Worm (Caenorhabditis elegans) whole organism, L1 larva: ENCODE measurements around the gene csb-1.

Source experiments
- ama-1 ChIP-seq: fragments of 150-350 bp; optimal IDR thresholded peaks from 2 replicates; lab custom pipeline; 2014
- blmp-1 ChIP-seq: fragments of 150-350 bp; optimal IDR thresholded peaks from 2 replicates; lab custom pipeline; 2014; ENCODE audit warnings: missing biosample characterization, missing genetic modification characterization
- ceh-82 ChIP-seq, 3 experiments: fragments of 150-350 bp in 1 of 3; sonication (generic microtip) in 2 of 3; optimal IDR thresholded peaks; 2 replicates each; lab custom pipeline; 2014 to 2017; ENCODE audit warnings: missing biosample characterization in 3 of 3, missing genetic modification characterization in 3 of 3
- fkh-4 ChIP-seq: sonication (generic microtip); optimal IDR thresholded peaks from 2 replicates; lab custom pipeline; 2016; ENCODE audit warnings: missing compliant biosample characterization, missing genetic modification characterization, borderline replicate concordance
- fos-1 ChIP-seq: fragments of 150-350 bp; optimal IDR thresholded peaks from 2 replicates; lab custom pipeline; 2014; ENCODE audit warnings: missing biosample characterization, missing genetic modification characterization
- jun-1 ChIP-seq: fragments of 150-350 bp; optimal IDR thresholded peaks from 2 replicates; lab custom pipeline; 2014; ENCODE audit warnings: missing biosample characterization, missing genetic modification reagents, missing genetic modification characterization
- snpc-4 ChIP-seq: fragments of 150-350 bp; optimal IDR thresholded peaks from 2 replicates; lab custom pipeline; 2014; ENCODE audit warnings: missing biosample characterization, missing genetic modification characterization
- unc-62 ChIP-seq: fragments of 150-350 bp; optimal IDR thresholded peaks from 2 replicates; lab custom pipeline; 2014; ENCODE audit warnings: missing biosample characterization, missing genetic modification reagents, missing genetic modification characterization

- TF ChIP-seq snpc-4 (tag; lab: Kevin White, UChicago) (no peak), jun-1 (tag; lab: Kevin White, UChicago) (no peak), fkh-4 (tag; lab: Kevin White, UChicago) (no peak), ama-1 (no peak), fos-1 (tag; lab: Kevin White, UChicago) (no peak), ceh-82 (tag; optimal IDR thresholded peaks at IDR 0.05; lab: Kevin White, UChicago) (no peak), blmp-1 (peak; percentile 66), unc-62 (GFP tag; lab: Kevin White, UChicago) (no peak)
These were observed 18.1 kb downstream of the csb-1 start, which contains the start of gene F59F4.3 for ce11 chrX:15847543-15848087.
